Worm (Caenorhabditis elegans): ENCODE measurements around the gene F14D7.2.

DNA sequence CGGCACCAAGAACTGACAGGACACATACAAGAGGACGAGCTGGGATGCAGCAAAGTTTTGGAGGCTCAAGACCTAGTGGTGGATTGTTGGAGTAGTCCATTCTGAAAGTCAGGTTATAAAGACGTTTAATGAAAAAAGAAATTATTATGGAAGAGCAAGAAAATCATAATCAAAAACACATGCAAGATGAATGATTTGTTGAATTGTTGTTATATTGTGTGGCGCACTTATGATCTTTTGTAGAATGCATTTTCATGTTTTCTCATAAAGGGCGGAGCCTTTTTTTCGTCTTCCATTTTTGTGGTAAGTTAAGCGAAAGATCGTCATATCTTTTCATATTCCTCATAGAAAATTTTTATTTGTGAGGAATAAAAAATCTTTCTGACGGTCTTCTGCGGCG lies 23.0 kb upstream of the F14D7.2 start, which contains the start of gene F47B8.2:
- TF ChIP-seq zag-1 (tag; optimal IDR thresholded peaks at IDR 0.05) (no peak), lin-13 (GFP tag; optimal IDR thresholded peaks at IDR 0.05) (no peak), nhr-12 (tag; optimal IDR thresholded peaks at IDR 0.05) (no peak)
